Worm (Caenorhabditis elegans): ENCODE data around the gene F19C7.3.

The F19C7.3 gene

DNA sequence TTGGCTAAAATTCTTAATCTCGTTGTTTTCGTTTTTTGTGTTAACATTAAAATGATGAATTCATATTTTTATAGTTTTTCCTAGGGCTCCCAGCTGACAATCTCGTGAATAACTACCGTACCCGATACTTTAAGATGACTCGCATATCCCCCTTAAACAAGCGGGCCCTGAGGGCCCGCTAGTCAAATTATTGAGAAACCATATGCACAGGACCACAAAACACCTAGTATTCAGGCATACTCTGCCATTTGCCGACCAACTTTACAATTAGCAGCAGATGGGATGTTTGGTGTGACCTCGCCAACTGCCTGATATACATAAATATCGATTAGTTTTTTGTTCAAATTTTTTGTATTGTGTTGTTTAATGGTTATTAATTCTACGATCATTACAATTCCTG lies at the start of gene F19C7.3:
F19C7.3 (plus strand) TSS at position 301 of the 400 bp plus-strand sequence.
- TF ChIP-seq egl-13 (tag; optimal IDR thresholded peaks at IDR 0.05) (no peak), isw-1 (GFP tag; IDR thresholded peaks at IDR 0.05) (no peak), nhr-20 (tag; optimal IDR thresholded peaks at IDR 0.05) (no peak), zip-4 (GFP tag; optimal IDR thresholded peaks at IDR 0.05) (no peak), lin-39 (tag; optimal IDR thresholded peaks at IDR 0.05) (no peak), unc-30 (tag; optimal IDR thresholded peaks at IDR 0.05) (no peak), vab-15 (tag; optimal IDR thresholded peaks at IDR 0.05) (no peak), lir-3 (tag; optimal IDR thresholded peaks at IDR 0.05; ENCODE audit: poor library complexity) (no peak), nhr-19 (GFP tag; conservative IDR thresholded peaks at IDR 0.05) (no peak), fkh-10 (GFP tag; optimal IDR thresholded peaks at IDR 0.05) (no peak), alr-1 (tag; optimal IDR thresholded peaks at IDR 0.05; ENCODE audit: borderline replicate concordance) (no peak), C34B4.2 (tag; optimal IDR thresholded peaks at IDR 0.05) (no peak), Y116A8C.19 (tag; optimal IDR thresholded peaks at IDR 0.05; ENCODE audit: borderline replicate concordance) (no peak), pag-3 (tag; optimal IDR thresholded peaks at IDR 0.05; ENCODE audit: borderline replicate concordance, insufficient read depth) (no peak), C04F5.9 (tag; optimal IDR thresholded peaks at IDR 0.05) (no peak)

DNA sequence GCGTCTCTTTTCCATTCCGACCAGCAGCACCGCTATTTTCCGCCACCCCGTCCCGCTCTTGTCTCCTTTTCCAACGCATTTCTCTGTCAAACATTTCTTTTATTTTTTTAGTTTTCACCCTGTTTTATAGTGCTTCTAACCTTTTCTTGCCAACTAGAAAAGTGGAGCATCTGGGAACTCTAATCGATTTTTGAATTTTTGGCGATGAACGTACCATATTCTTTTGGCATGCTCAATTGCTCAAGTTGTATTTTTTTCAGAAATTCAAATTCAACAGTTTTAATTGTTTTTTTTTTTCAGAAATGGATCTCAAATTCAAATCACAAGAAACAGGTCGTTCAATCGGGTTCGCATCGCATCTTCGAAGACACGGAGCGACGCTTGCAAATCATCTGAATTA lies 48.7 kb upstream of the F19C7.3 start, which contains the start of gene ZK185.1:
ZK185.1 (plus strand) TSS at position 301 of the 400 bp plus-strand sequence.
- TF ChIP-seq hpl-2 (GFP tag; optimal IDR thresholded peaks at IDR 0.05) (no peak), efl-1 (optimal IDR thresholded peaks at IDR 0.05) (no peak), efl-1 (GFP tag; optimal IDR thresholded peaks at IDR 0.05 in 1 of 2) (peak in 1 of 2 experiments; percentile 58)

DNA sequence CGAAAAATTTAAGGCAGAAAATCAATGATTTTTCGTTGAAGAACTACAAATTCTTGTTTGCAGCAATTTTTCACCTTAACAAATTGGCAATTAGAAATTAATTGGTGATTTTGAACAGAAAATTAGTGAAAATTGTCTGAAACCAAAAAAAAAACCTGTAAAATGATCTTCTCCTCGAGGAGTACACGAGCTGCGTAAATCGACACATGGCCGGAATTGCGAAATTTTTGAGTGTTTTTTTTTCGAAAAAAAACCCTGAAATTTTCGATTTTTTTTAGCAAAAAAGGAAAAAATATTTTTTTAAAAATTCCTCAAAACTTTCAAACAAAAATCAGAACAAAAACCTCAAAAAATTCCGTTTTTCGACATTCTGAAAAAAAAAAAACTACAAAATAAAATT lies 45.4 kb upstream of the F19C7.3 start:
- TF ChIP-seq C16A3.4 (tag; optimal IDR thresholded peaks at IDR 0.05) (no peak), grh-1 (GFP tag; IDR thresholded peaks at IDR 0.05) (no peak)

DNA sequence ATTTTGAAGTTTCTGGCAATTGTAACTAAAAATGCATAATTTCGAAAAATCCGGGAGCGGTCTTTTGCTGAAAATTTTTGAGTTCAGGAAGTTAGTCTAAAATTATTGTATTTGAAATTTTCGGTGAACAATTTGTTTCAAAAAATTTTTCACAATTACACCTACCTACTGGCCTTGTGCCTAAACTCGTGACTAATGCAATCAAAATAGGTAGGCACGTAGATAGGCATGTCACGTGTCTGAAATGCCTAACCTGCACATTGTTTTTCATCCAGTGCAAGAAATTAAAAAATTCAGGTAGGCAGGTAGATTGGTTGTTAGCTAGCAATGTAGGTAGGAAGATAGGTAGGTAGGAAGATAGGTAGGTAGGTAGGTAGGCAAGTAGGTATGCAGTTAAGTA lies 39.8 kb upstream of the F19C7.3 start:
- TF ChIP-seq mef-2 (tag; optimal IDR thresholded peaks at IDR 0.05) (no peak), sox-4 (tag; optimal IDR thresholded peaks at IDR 0.05) (no peak), skn-1 (tag; optimal IDR thresholded peaks at IDR 0.05) (no peak), elt-2 (tag; optimal IDR thresholded peaks at IDR 0.05) (peak; percentile 1), snpc-4 (tag; optimal IDR thresholded peaks at IDR 0.05) (no peak), efl-3 (GFP tag; optimal IDR thresholded peaks at IDR 0.05) (no peak), tbx-2 (tag; optimal IDR thresholded peaks at IDR 0.05) (no peak), ceh-82 (tag; optimal IDR thresholded peaks at IDR 0.05) (no peak), nhr-71 (tag; optimal IDR thresholded peaks at IDR 0.05) (no peak), swsn-7 (tag; optimal IDR thresholded peaks at IDR 0.05) (no peak), unc-30 (tag; optimal IDR thresholded peaks at IDR 0.05) (no peak), ama-1 (optimal IDR thresholded peaks at IDR 0.05) (no peak), lir-3 (tag; optimal IDR thresholded peaks at IDR 0.05; ENCODE audit: poor library complexity) (no peak), nhr-19 (GFP tag; conservative IDR thresholded peaks at IDR 0.05) (no peak), elt-3 (tag; optimal IDR thresholded peaks at IDR 0.05) (no peak), hpl-2 (GFP tag; optimal IDR thresholded peaks at IDR 0.05) (no peak), nhr-12 (tag; optimal IDR thresholded peaks at IDR 0.05) (no peak), efl-1 (optimal IDR thresholded peaks at IDR 0.05) (no peak), efl-1 (GFP tag; optimal IDR thresholded peaks at IDR 0.05 in 1 of 2) (peak in 1 of 2 experiments; percentile 40), egl-27 (tag; optimal IDR thresholded peaks at IDR 0.05) (no peak), pag-3 (tag; optimal IDR thresholded peaks at IDR 0.05; ENCODE audit: borderline replicate concordance, insufficient read depth) (no peak), egl-13 (tag; optimal IDR thresholded peaks at IDR 0.05) (no peak), rnt-1 (tag; optimal IDR thresholded peaks at IDR 0.05) (no peak), unc-130 (tag; optimal IDR thresholded peaks at IDR 0.05) (peak; percentile 9), hlh-17 (GFP tag; optimal IDR thresholded peaks at IDR 0.05; ENCODE audit: borderline replicate concordance) (no peak), nhr-85 (tag) (peak; percentile 51), lin-35 (GFP tag; optimal IDR thresholded peaks at IDR 0.05) (peak in 1 of 2 experiments; percentile 58), zag-1 (tag; optimal IDR thresholded peaks at IDR 0.05) (no peak), lin-14 (GFP tag; optimal IDR thresholded peaks at IDR 0.05) (no peak), pqm-1 (tag; optimal IDR thresholded peaks at IDR 0.05) (no peak), unc-86 (tag; optimal IDR thresholded peaks at IDR 0.05) (no peak), zip-4 (GFP tag; optimal IDR thresholded peaks at IDR 0.05) (no peak)

Measured in whole organism, L1 larva.